Worm (Caenorhabditis elegans) whole organism, late embryonic: ENCODE data around the gene dsl-6.

Experiments
- K09A11.1 ChIP-seq: sonication (generic microtip); optimal IDR thresholded peaks from 2 replicates; lab custom pipeline; 2017; ENCODE audit warnings: antibody characterized with exemption, mild to moderate bottlenecking, missing genetic modification characterization, missing compliant biosample characterization; ENCODE audit not compliant: insufficient read depth
- T23F11.4 ChIP-seq: fragments of 200-800 bp; sonication (Bioruptor generic); optimal IDR thresholded peaks from 2 replicates; lab custom pipeline; 2018; ENCODE audit warnings: mild to moderate bottlenecking, missing genetic modification characterization, missing compliant biosample characterization
- ceh-48 ChIP-seq: sonication (generic microtip); optimal IDR thresholded peaks from 2 replicates; lab custom pipeline; 2016; ENCODE audit warnings: missing genetic modification characterization, inconsistent platforms, missing compliant biosample characterization
- dve-1 ChIP-seq: sonication (generic microtip); optimal IDR thresholded peaks from 2 replicates; lab custom pipeline; 2017; ENCODE audit warnings: antibody characterized with exemption, mild to moderate bottlenecking, missing genetic modification characterization, missing compliant biosample characterization
- elt-2 ChIP-seq: sonication (generic microtip); optimal IDR thresholded peaks from 2 replicates; lab custom pipeline; 2016; ENCODE audit warnings: missing genetic modification reagents, missing genetic modification characterization, missing compliant biosample characterization
- ets-4 ChIP-seq: sonication (generic microtip); optimal IDR thresholded peaks from 2 replicates; lab custom pipeline; 2016; ENCODE audit warnings: missing genetic modification characterization, missing compliant biosample characterization
- hlh-15 ChIP-seq: sonication (generic microtip); optimal IDR thresholded peaks from 2 replicates; lab custom pipeline; 2016; ENCODE audit warnings: missing genetic modification characterization, missing compliant biosample characterization
- mec-3 ChIP-seq: sonication (generic microtip); optimal IDR thresholded peaks from 2 replicates; lab custom pipeline; 2016; ENCODE audit warnings: borderline replicate concordance, missing genetic modification characterization, missing compliant biosample characterization
- pha-4 ChIP-seq: fragments of 150-350 bp; optimal IDR thresholded peaks from 2 replicates; lab custom pipeline; 2018; ENCODE audit warnings: missing biosample characterization, missing genetic modification reagents, missing genetic modification characterization
- unc-55 ChIP-seq: sonication (generic microtip); optimal IDR thresholded peaks from 2 replicates; lab custom pipeline; 2017; ENCODE audit warnings: missing biosample characterization, missing genetic modification reagents, missing genetic modification characterization
- unc-86 ChIP-seq: sonication (generic microtip); optimal IDR thresholded peaks from 2 replicates; lab custom pipeline; 2016; ENCODE audit warnings: missing genetic modification characterization, missing compliant biosample characterization

- TF ChIP-seq T23F11.4 (no peak), ets-4 (tag; lab: Kevin White, UChicago) (no peak), dve-1 (tag; lab: Kevin White, UChicago) (no peak), unc-86 (tag; lab: Kevin White, UChicago) (no peak), K09A11.1 (tag; lab: Kevin White, UChicago) (no peak), ceh-48 (tag; lab: Kevin White, UChicago) (no peak), hlh-15 (tag; lab: Kevin White, UChicago) (no peak), pha-4 (tag; lab: Kevin White, UChicago) (no peak), unc-55 (GFP tag; lab: Kevin White, UChicago) (no peak), mec-3 (tag; lab: Kevin White, UChicago) (no peak), elt-2 (tag; lab: Kevin White, UChicago) (no peak)
Observed at ce11 chrIV:11410084-11410483, 12.0 kb upstream of the dsl-6 start, which contains the start of gene gfat-2.
